Worm (Caenorhabditis elegans): Measurements from ENCODE around the gene T02E9.5.

- TF ChIP-seq rnt-1 (tag; optimal IDR thresholded peaks at IDR 0.05) (no peak), hlh-6 (tag; optimal IDR thresholded peaks at IDR 0.05) (no peak), C38D4.7 (GFP tag; optimal IDR thresholded peaks at IDR 0.05) (no peak), T23F11.4 (GFP tag; optimal IDR thresholded peaks at IDR 0.05) (no peak), pha-2 (tag; optimal IDR thresholded peaks at IDR 0.05) (no peak)
These were observed 10.9 kb downstream of the T02E9.5 start, which contains the start of gene npr-25 for ce11 chrV:11352893-11353292.

All from whole organism, late embryonic.